Worm (Caenorhabditis elegans): ENCODE results near the gene apb-1.

apb-1 gene

DNA sequence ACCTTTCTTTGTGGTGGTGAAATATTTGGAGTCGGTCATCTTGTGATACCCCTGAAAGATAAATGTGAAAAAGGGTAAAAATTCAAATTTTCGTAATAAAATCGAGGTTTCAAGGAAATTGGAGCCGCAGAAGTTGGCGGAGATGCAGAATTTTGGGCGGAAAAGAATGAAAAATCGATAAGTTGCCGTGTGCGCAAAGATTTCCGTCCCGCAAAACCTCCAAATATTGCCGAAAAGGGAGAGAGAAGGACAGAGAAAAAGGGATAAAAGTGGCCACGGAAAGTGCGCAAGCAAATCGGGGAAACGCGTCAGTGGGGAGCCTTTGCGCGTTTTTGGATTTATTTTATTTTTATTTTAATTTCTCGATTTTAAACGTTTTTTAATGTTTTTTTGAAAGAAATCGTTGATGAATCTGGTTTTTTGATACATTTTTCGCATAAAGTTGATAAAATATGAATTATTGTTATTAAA lies at the start of gene apb-1 (continued):
- TF ChIP-seq madf-2 (tag; optimal IDR thresholded peaks at IDR 0.05): peak; percentile 61
- TF ChIP-seq rnt-1 (tag; optimal IDR thresholded peaks at IDR 0.05): peak; percentile 61
- peak; percentile 79 for TF ChIP-seq tbx-2 (tag; optimal IDR thresholded peaks at IDR 0.05)
- peak; percentile 64 for TF ChIP-seq sox-4 (tag; optimal IDR thresholded peaks at IDR 0.05)
- TF ChIP-seq dve-1 (tag; optimal IDR thresholded peaks at IDR 0.05): peak; percentile 75
- TF ChIP-seq hlh-8 (tag; optimal IDR thresholded peaks at IDR 0.05): no peak
- TF ChIP-seq nhr-232 (tag; optimal IDR thresholded peaks at IDR 0.05): no peak
- TF ChIP-seq ceh-19 (GFP tag; optimal IDR thresholded peaks at IDR 0.05): peak; percentile 79
- TF ChIP-seq gmeb-2 (tag; optimal IDR thresholded peaks at IDR 0.05): peak; percentile 52
- peak; percentile 44 for TF ChIP-seq pax-1 (tag; optimal IDR thresholded peaks at IDR 0.05)
- TF ChIP-seq fkh-10 (GFP tag; optimal IDR thresholded peaks at IDR 0.05): peak; percentile 52
- no peak for TF ChIP-seq ceh-45 (GFP tag; IDR thresholded peaks at IDR 0.05)
- no peak for TF ChIP-seq pag-3 (tag; optimal IDR thresholded peaks at IDR 0.05; ENCODE audit: borderline replicate concordance)
- TF ChIP-seq pros-1 (tag; optimal IDR thresholded peaks at IDR 0.05): no peak
- no peak for TF ChIP-seq pat-9 (tag; optimal IDR thresholded peaks at IDR 0.05)
- peak; percentile 68 for TF ChIP-seq ceh-18 (tag; optimal IDR thresholded peaks at IDR 0.05)

DNA sequence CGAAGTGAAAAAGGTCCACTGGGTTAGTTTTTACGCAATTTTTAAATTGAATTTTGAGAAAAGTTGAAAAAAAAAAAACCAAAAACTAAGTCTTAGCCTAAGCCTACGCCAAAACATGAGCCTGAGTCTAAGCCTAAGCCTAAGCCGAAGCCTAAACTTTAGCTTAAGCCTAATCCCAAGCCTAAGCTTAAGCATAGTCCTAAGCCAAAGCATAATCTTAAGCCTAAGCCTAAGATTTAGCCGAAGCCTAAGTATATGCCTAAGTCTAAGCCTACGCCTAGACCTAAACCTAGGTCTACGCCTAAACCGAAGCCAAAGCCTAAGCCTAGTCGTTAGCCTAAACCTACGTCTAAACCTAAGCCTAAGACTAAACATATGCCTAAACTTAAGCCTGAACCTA lies 44.8 kb upstream of the apb-1 start:
- TF ChIP-seq dve-1 (tag; optimal IDR thresholded peaks at IDR 0.05): peak; percentile 75
- no peak for TF ChIP-seq nfya-1 (tag; optimal IDR thresholded peaks at IDR 0.05)

DNA sequence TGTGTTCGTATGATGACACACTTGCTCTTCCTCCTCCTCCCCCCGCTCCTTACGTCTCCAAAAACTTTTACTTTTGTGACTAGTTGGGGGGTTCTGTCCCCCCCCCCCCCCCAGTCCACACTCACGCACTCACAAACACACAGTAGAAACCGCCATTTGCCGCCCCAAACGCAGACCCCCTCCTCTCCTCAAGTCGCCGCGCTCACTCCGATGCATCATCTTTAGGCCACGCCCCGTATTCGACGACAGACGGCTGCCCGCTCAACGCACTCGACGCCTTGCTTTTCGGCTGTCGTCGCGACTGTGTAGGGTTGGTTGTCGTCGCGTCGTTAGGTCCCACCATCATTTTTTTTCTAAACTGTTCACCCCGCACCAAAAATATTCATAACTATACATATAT lies 39.3 kb upstream of the apb-1 start, which contains the start of gene zmp-2:
Gene zmp-2, plus strand, starts transcription at position 247 of the 400 bp plus-strand sequence.
- TF ChIP-seq ceh-24 (tag; optimal IDR thresholded peaks at IDR 0.05) (no peak), sdc-2 (tag; optimal IDR thresholded peaks at IDR 0.05) (no peak), K09A11.1 (tag; optimal IDR thresholded peaks at IDR 0.05; ENCODE audit: insufficient read depth) (no peak), ceh-19 (GFP tag; optimal IDR thresholded peaks at IDR 0.05) (no peak), C38D4.7 (GFP tag; optimal IDR thresholded peaks at IDR 0.05) (peak; percentile 15)

DNA sequence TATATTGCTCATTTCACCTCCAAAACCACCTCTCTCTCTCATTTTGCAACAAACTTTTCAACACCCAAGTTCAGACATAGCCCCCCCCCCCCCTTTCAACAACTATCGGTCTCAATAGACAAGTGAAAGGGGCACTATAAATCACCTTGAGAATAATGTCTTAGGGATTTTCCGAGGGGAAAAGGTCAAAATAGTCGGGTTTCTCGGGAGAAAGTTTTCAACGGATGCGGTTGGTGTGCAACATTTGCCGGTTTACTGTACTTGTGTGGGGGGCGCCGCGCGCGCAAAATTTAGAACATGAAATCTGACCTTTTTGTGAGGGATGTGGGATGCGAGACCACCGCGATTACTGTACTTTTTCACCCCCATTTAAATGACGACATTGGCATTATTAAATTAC lies 37.7 kb upstream of the apb-1 start:
- TF ChIP-seq unc-42 (tag; optimal IDR thresholded peaks at IDR 0.05) (no peak), dmd-4 (tag; optimal IDR thresholded peaks at IDR 0.05; ENCODE audit: borderline replicate concordance) (no peak), hlh-6 (tag; optimal IDR thresholded peaks at IDR 0.05) (no peak), ceh-31 (tag; optimal IDR thresholded peaks at IDR 0.05) (no peak), ref-2 (tag; optimal IDR thresholded peaks at IDR 0.05) (no peak), sdc-2 (tag; optimal IDR thresholded peaks at IDR 0.05) (no peak), ttx-3 (tag; optimal IDR thresholded peaks at IDR 0.05) (no peak), nfya-1 (tag; optimal IDR thresholded peaks at IDR 0.05) (no peak), ahr-1 (tag; optimal IDR thresholded peaks at IDR 0.05) (no peak), unc-86 (tag; optimal IDR thresholded peaks at IDR 0.05) (no peak)

DNA sequence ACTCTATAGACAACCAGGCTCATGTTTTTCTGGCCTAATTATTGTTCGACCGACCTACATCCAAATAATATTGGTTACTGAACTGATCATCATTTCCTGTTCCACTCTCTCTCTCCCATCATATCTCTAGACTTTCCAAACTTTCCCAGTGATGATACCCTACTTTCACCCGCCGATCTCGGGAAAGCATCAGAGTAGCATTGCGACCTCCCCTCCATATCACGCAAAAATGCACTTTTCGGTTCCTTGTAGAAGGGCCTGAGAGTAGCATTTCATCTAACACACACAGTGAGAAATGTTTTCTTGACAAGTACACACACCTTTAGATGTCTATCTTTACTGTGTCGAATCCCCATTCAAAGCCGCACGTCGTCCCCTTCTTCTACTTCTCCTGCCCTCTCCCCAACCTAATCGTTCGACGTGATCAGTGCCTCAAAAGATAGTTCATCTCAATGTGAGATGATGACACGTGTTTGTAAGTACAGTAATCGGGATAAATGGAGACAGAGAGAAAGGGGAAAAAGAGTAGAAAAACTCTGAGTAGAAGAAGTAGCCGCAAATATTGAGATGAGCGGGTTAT lies 36.1 kb upstream of the apb-1 start:
- TF ChIP-seq hlh-6 (tag; optimal IDR thresholded peaks at IDR 0.05) (no peak), unc-3 (GFP tag; conservative IDR thresholded peaks at IDR 0.05) (no peak), unc-3 (tag; optimal IDR thresholded peaks at IDR 0.05) (no peak)

DNA sequence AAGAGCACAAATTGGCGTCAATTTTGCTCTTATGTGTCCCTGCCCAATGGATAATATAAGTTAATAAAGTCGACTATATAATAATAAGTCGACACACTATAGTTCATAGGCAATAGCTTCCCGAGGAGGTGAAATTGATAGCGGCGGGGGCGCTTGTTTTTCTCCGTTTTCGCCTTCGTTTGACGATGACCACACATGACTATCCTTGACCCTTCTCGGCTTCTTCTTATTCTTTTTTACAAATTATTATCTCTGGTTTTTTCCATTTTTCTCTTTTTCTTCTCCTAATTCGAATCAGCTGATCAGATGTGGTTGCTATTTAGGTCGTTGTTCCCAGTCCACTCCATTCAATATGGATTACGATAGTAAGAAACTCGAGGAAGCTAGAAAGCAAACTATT lies 31.9 kb upstream of the apb-1 start, which contains the start of gene acbp-8:
Gene acbp-8, plus strand, starts transcription at position 324 of the 400 bp plus-strand sequence.
- no peak for TF ChIP-seq ceh-18 (tag; optimal IDR thresholded peaks at IDR 0.05)
- no peak for TF ChIP-seq Y22D7AL.16 (tag; optimal IDR thresholded peaks at IDR 0.05)
- no peak for TF ChIP-seq ceh-45 (GFP tag; IDR thresholded peaks at IDR 0.05)
- TF ChIP-seq syd-9 (tag; optimal IDR thresholded peaks at IDR 0.05): no peak
- no peak for TF ChIP-seq ceh-34 (tag; optimal IDR thresholded peaks at IDR 0.05)
- TF ChIP-seq hlh-30 (tag; optimal IDR thresholded peaks at IDR 0.05; ENCODE audit: insufficient read depth): no peak
- no peak for TF ChIP-seq F13H6.1 (tag; optimal IDR thresholded peaks at IDR 0.05)
- no peak for TF ChIP-seq ceh-48 (tag; optimal IDR thresholded peaks at IDR 0.05)
- TF ChIP-seq hlh-13 (GFP tag; optimal IDR thresholded peaks at IDR 0.05): no peak
- TF ChIP-seq nfya-1 (tag; optimal IDR thresholded peaks at IDR 0.05): no peak

Data from whole organism, late embryonic.